Worm (Caenorhabditis elegans): ENCODE results near the gene Y53G8AR.5.

Y53G8AR.5 gene

DNA sequence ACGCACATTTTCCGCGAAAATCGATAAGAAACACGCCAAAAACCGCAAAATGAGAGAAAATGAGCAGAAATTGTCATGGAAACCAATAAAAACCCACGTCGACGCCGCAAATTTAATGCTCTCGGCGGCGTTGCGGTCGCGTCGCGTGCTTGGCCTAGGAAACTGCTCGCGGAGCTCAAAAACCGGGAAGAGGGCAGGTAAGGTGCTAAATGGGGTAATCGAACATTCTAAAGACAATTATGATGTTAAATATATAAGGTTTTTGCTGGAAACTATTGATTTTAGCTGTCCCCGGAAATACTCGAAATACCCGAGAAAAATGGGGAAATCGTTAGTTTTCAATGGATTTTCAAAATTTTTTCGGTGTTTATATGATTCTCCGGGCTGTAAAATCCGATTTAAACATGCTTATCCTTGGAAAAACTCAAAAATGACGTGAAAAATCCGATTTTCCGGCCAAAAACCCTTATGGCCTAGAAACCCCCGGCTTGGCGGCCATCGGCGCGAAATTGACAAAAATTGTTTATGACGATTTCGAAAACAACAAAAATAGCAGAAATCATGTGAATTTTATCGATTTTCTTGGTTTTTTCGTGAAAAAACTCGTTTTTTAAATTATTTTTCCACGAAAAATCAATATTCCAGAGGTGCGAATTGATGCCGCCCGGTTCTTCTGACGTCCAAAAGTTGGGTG lies 25.2 kb downstream of the Y53G8AR.5 start, which contains the start of gene phf-15 (continued):
- TF ChIP-seq C04F5.9 (tag; optimal IDR thresholded peaks at IDR 0.05) (no peak), nhr-76 (tag; optimal IDR thresholded peaks at IDR 0.05) (no peak), nhr-11 (tag; optimal IDR thresholded peaks at IDR 0.05) (no peak), isw-1 (GFP tag; IDR thresholded peaks at IDR 0.05) (peak; percentile 29; the same call in 1 of the 2 replicates), alr-1 (tag; optimal IDR thresholded peaks at IDR 0.05; ENCODE audit: borderline replicate concordance) (no peak), zag-1 (tag; optimal IDR thresholded peaks at IDR 0.05) (no peak), lin-14 (GFP tag; optimal IDR thresholded peaks at IDR 0.05) (no peak), nhr-47 (tag; optimal IDR thresholded peaks at IDR 0.05) (no peak), unc-30 (tag; optimal IDR thresholded peaks at IDR 0.05) (no peak), nhr-12 (tag; optimal IDR thresholded peaks at IDR 0.05) (no peak), C34B4.2 (tag; optimal IDR thresholded peaks at IDR 0.05) (no peak), nhr-77 (tag; optimal IDR thresholded peaks at IDR 0.05) (no peak), mab-9 (GFP tag; IDR thresholded peaks at IDR 0.05) (no peak), fkh-4 (tag; optimal IDR thresholded peaks at IDR 0.05; ENCODE audit: borderline replicate concordance) (peak; percentile 60), sox-4 (tag; optimal IDR thresholded peaks at IDR 0.05) (no peak), efl-1 (optimal IDR thresholded peaks at IDR 0.05) (peak; percentile 20 to 27), efl-1 (GFP tag; optimal IDR thresholded peaks at IDR 0.05 in 1 of 2) (peak; percentile 6 to 89), C16A3.4 (tag; optimal IDR thresholded peaks at IDR 0.05) (no peak), mep-1 (tag; optimal IDR thresholded peaks at IDR 0.05) (no peak), ceh-8 (GFP tag; optimal IDR thresholded peaks at IDR 0.05) (no peak), sup-37 (GFP tag; optimal IDR thresholded peaks at IDR 0.05) (no peak)

DNA sequence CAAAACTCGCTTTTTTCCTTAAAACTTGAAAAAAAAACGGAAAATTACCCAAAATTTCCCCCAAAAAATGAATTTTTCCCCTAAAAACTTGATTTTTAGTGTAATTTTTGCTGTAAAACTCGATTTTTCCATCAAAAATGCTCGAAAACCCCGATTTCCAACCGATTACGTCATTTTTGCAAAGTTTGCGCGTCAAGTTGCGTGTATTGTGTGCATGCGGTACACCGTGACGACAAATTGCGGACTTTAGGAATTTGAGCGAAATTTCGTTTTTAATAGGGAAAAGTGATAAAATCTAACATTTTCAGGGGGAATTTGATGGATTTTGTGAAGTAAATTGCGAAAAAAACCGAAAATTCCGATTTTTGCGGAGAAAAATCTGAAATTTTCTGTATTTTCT lies 26.7 kb downstream of the Y53G8AR.5 start:
- TF ChIP-seq rnt-1 (tag; optimal IDR thresholded peaks at IDR 0.05) (no peak), nhr-11 (tag; optimal IDR thresholded peaks at IDR 0.05) (no peak), blmp-1 (tag; optimal IDR thresholded peaks at IDR 0.05) (peak; percentile 68), aly-2 (tag; optimal IDR thresholded peaks at IDR 0.05) (peak; percentile 57), ceh-90 (tag; optimal IDR thresholded peaks at IDR 0.05) (no peak), irx-1 (tag; optimal IDR thresholded peaks at IDR 0.05) (no peak), nhr-85 (tag) (peak; percentile 82), pag-3 (tag; optimal IDR thresholded peaks at IDR 0.05; ENCODE audit: borderline replicate concordance, insufficient read depth) (no peak), nhr-71 (tag; optimal IDR thresholded peaks at IDR 0.05) (no peak), snpc-4 (tag; optimal IDR thresholded peaks at IDR 0.05) (peak; percentile 48), pqm-1 (tag; optimal IDR thresholded peaks at IDR 0.05) (no peak), hlh-4 (tag; optimal IDR thresholded peaks at IDR 0.05) (no peak), elt-3 (tag; optimal IDR thresholded peaks at IDR 0.05) (peak in 2 of 6 experiments; percentile 34 to 67), aha-1 (tag; optimal IDR thresholded peaks at IDR 0.05) (no peak), skn-1 (tag; optimal IDR thresholded peaks at IDR 0.05) (peak; percentile 60), tbx-2 (tag; optimal IDR thresholded peaks at IDR 0.05) (peak; percentile 50), unc-62 (GFP tag; optimal IDR thresholded peaks at IDR 0.05) (no peak), mef-2 (tag; optimal IDR thresholded peaks at IDR 0.05) (no peak), egl-13 (tag; optimal IDR thresholded peaks at IDR 0.05) (no peak), ama-1 (optimal IDR thresholded peaks at IDR 0.05) (peak; percentile 18), hpl-2 (GFP tag; optimal IDR thresholded peaks at IDR 0.05) (no peak), egl-27 (tag; optimal IDR thresholded peaks at IDR 0.05) (no peak), fos-1 (tag; optimal IDR thresholded peaks at IDR 0.05) (peak; percentile 58), ztf-4 (tag; optimal IDR thresholded peaks at IDR 0.05) (no peak), unc-30 (tag; optimal IDR thresholded peaks at IDR 0.05) (no peak), lin-14 (GFP tag; optimal IDR thresholded peaks at IDR 0.05) (no peak), mep-1 (tag; optimal IDR thresholded peaks at IDR 0.05) (peak; percentile 87), nhr-20 (tag; optimal IDR thresholded peaks at IDR 0.05) (no peak), C16A3.4 (tag; optimal IDR thresholded peaks at IDR 0.05) (peak; percentile 40), nhr-90 (tag; optimal IDR thresholded peaks at IDR 0.05; ENCODE audit: poor library complexity) (no peak), unc-98 (GFP tag; IDR thresholded peaks at IDR 0.05) (no peak), sptf-1 (tag; optimal IDR thresholded peaks at IDR 0.05) (no peak), ets-5 (GFP tag; IDR thresholded peaks at IDR 0.05) (no peak), nhr-76 (tag; optimal IDR thresholded peaks at IDR 0.05) (no peak), lsy-2 (tag; optimal IDR thresholded peaks at IDR 0.05) (peak; percentile 83 to 89), Y116A8C.19 (tag; optimal IDR thresholded peaks at IDR 0.05; ENCODE audit: borderline replicate concordance) (no peak), isw-1 (GFP tag; IDR thresholded peaks at IDR 0.05) (peak; percentile 50), lin-39 (tag; optimal IDR thresholded peaks at IDR 0.05) (peak; percentile 35)
